Worm (Caenorhabditis elegans): Measurements from ENCODE around the gene nhr-22.
A peak's percentile ranks its signal among the peaks of the same experiment; 100 is the strongest.

The nhr-22 gene

ce11 chrII:6413788-6414187 lies 35.8 kb downstream of the nhr-22 start:
- no peak for TF ChIP-seq attf-5 (GFP tag; optimal IDR thresholded peaks at IDR 0.05)
- TF ChIP-seq B0035.1 (tag; optimal IDR thresholded peaks at IDR 0.05), result no peak
- peak; percentile 26; the same call in 1 of the 2 replicates for TF ChIP-seq egl-44 (GFP tag; IDR thresholded peaks at IDR 0.05)
- peak; percentile 31; the same call in 1 of the 2 replicates for TF ChIP-seq dox-1 (GFP tag; IDR thresholded peaks at IDR 0.05)
- peak; percentile 57 for TF ChIP-seq F23B12.7 (tag; optimal IDR thresholded peaks at IDR 0.05; ENCODE audit: insufficient read depth)
- no peak for TF ChIP-seq cebp-1 (GFP tag; IDR thresholded peaks at IDR 0.05)
- peak; percentile 16 for TF ChIP-seq cebp-1 (tag; optimal IDR thresholded peaks at IDR 0.05)
- peak; percentile 33 for TF ChIP-seq unc-62 (GFP tag; optimal IDR thresholded peaks at IDR 0.05)
- TF ChIP-seq nhr-80 (tag; optimal IDR thresholded peaks at IDR 0.05), result peak; percentile 90
- TF ChIP-seq lin-40 (tag; optimal IDR thresholded peaks at IDR 0.05), result peak; percentile 12
- peak in 1 of 2 experiments; percentile 24 for TF ChIP-seq let-607 (tag; optimal IDR thresholded peaks at IDR 0.05)
- TF ChIP-seq ceh-40 (GFP tag; IDR thresholded peaks at IDR 0.05), result no peak
- TF ChIP-seq ceh-58 (GFP tag; IDR thresholded peaks at IDR 0.05), result no peak
- TF ChIP-seq ets-4 (GFP tag; optimal IDR thresholded peaks at IDR 0.05), result peak; percentile 53

- TF ChIP-seq pbrm-1 (GFP tag; IDR thresholded peaks at IDR 0.05), result no peak
- peak; percentile 72 for TF ChIP-seq zfh-2 (GFP tag; conservative IDR thresholded peaks at IDR 0.05)
- 0 out of 2 replicates have a peak, but pooled peaks have one; percentile 11 for TF ChIP-seq egrh-3 (GFP tag; IDR thresholded peaks at IDR 0.05)
These were observed 37.7 kb downstream of the nhr-22 start for ce11 chrII:6411660-6412451.

- no peak for TF ChIP-seq rec-8 (tag; optimal IDR thresholded peaks at IDR 0.05)
These were observed 39.4 kb downstream of the nhr-22 start, which contains the start of gene T25D10.4 for ce11 chrII:6410181-6410580. T25D10.4 (minus strand) TSS chrII:6410281.

ce11 chrII:6409098-6409497 lies 40.5 kb downstream of the nhr-22 start:
- TF ChIP-seq B0035.1 (tag; optimal IDR thresholded peaks at IDR 0.05), result no peak

ce11 chrII:6407279-6407678 lies 42.3 kb downstream of the nhr-22 start, which contains the start of gene spp-11:
spp-11 (minus strand) TSS chrII:6407379.
- no peak for TF ChIP-seq B0336.3 (GFP tag; IDR thresholded peaks at IDR 0.05)
- TF ChIP-seq chd-7 (tag; optimal IDR thresholded peaks at IDR 0.05), result no peak
- TF ChIP-seq snpc-1.1 (tag; optimal IDR thresholded peaks at IDR 0.05; ENCODE audit: insufficient read depth), result no peak
- TF ChIP-seq nhr-179 (tag; optimal IDR thresholded peaks at IDR 0.05), result no peak
- TF ChIP-seq bed-2 (GFP tag; IDR thresholded peaks at IDR 0.05), result no peak
- no peak for TF ChIP-seq ztf-28 (GFP tag; IDR thresholded peaks at IDR 0.05)
- TF ChIP-seq hmg-20 (GFP tag; IDR thresholded peaks at IDR 0.05), result no peak
- TF ChIP-seq gei-17 (GFP tag; optimal IDR thresholded peaks at IDR 0.05), result no peak
- TF ChIP-seq ccch-3 (GFP tag; optimal IDR thresholded peaks at IDR 0.05), result no peak
- no peak for TF ChIP-seq madf-10 (tag; optimal IDR thresholded peaks at IDR 0.05)
- TF ChIP-seq snpc-4 (GFP tag; optimal IDR thresholded peaks at IDR 0.05), result no peak
- TF ChIP-seq snpc-4 (tag; optimal IDR thresholded peaks at IDR 0.05), result no peak
- no peak for TF ChIP-seq Y67H2A.10 (GFP tag; conservative IDR thresholded peaks at IDR 0.05)
- TF ChIP-seq cebp-1 (GFP tag; IDR thresholded peaks at IDR 0.05), result no peak
- no peak for TF ChIP-seq cebp-1 (tag; optimal IDR thresholded peaks at IDR 0.05)
- no peak for TF ChIP-seq ama-1 (optimal IDR thresholded peaks at IDR 0.05)
- TF ChIP-seq ama-1 (GFP tag; optimal IDR thresholded peaks at IDR 0.05), result no peak
- no peak for TF ChIP-seq let-607 (tag; optimal IDR thresholded peaks at IDR 0.05)
